Worm (Caenorhabditis elegans): Measurements from ENCODE around the gene F16H6.10.

DNA sequence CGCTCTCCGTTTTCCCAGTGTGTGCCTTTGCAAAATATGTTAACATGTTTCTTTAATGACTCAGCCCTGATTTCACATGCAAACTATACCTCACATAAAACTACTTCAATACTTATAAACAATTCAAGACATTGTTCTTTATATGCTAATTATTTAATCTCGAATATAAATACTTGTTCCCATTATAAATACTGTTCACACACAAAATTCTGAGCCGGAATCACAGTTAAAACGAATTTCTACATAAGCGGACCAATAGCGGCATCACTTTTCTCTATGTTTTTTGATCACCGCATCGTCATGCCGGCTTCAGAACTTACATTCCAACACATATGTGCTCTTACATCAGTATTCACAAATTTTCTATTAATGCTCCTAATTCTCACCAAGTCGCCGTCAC lies 30.2 kb upstream of the F16H6.10 start, which contains the start of gene R10E8.5:
- no peak for TF ChIP-seq nhr-11 (tag; optimal IDR thresholded peaks at IDR 0.05)
- no peak for TF ChIP-seq ceh-16 (tag; optimal IDR thresholded peaks at IDR 0.05)
- TF ChIP-seq elt-3 (tag; optimal IDR thresholded peaks at IDR 0.05), result no peak
- TF ChIP-seq mbf-1 (tag; optimal IDR thresholded peaks at IDR 0.05), result no peak
- TF ChIP-seq alr-1 (tag; optimal IDR thresholded peaks at IDR 0.05), result no peak
- no peak for TF ChIP-seq snpc-4 (tag; optimal IDR thresholded peaks at IDR 0.05)
- no peak for TF ChIP-seq ztf-11 (tag; optimal IDR thresholded peaks at IDR 0.05)
- no peak for TF ChIP-seq zag-1 (tag; optimal IDR thresholded peaks at IDR 0.05)
- no peak for TF ChIP-seq nhr-77 (tag; optimal IDR thresholded peaks at IDR 0.05)
- no peak for TF ChIP-seq dmd-4 (tag; optimal IDR thresholded peaks at IDR 0.05)

Data from whole organism, L2 larva.